Fruit fly (Drosophila melanogaster) whole organism, pupa: ENCODE data around the gene hiw.

Experiments used
- CG12605 ChIP-seq: fragments of 200-800 bp; sonication (Bioruptor generic); IDR thresholded peaks from 2 replicates; pipeline ENCODE4 v1.3.6; 2022; ENCODE audit warnings: missing biosample characterization, missing genetic modification characterization
- EcR ChIP-seq: fragments of 200-800 bp; sonication (Bioruptor generic); optimal IDR thresholded peaks from 3 replicates; lab custom pipeline; 2019; ENCODE audit warnings: missing biosample characterization, missing genetic modification characterization, mild to moderate bottlenecking, moderate library complexity, missing genetic modification reagents
- gl ChIP-seq: fragments of 200-800 bp; sonication (Bioruptor generic); optimal IDR thresholded peaks from 2 replicates; lab custom pipeline; 2018; ENCODE audit warnings: missing biosample characterization, mild to moderate bottlenecking, missing genetic modification characterization

- TF ChIP-seq EcR (GFP tag; lab: Kevin White, UChicago) = no peak
- no peak for TF ChIP-seq CG12605 (GFP tag; lab: Robert Waterston, UW)
- TF ChIP-seq gl = no peak
Observed at dm6 chrX:15062619-15063018, 610 bp downstream of the hiw start.
